Worm (Caenorhabditis elegans) whole organism, midembryonic: ENCODE results near the gene T05C3.2.
"Not testable (repeated sequence)": the region's sequence is repeated elsewhere in the genome, so short reads cannot be mapped to it uniquely, and the experiment has no call there.

Experiments
- T22C8.4 ChIP-seq: fragments of 200-800 bp; sonication (Bioruptor generic); IDR thresholded peaks from 2 replicates; pipeline ENCODE4 v1.3.6; 2022; ENCODE audit warnings: missing genetic modification characterization, missing compliant biosample characterization
- cog-1 ChIP-seq: sonication (generic microtip); optimal IDR thresholded peaks from 2 replicates; lab custom pipeline; 2016; ENCODE audit warnings: missing genetic modification characterization, missing compliant biosample characterization
- flt-1 ChIP-seq: fragments of 200-800 bp; sonication (Bioruptor generic); IDR thresholded peaks from 2 replicates; pipeline ENCODE4 v1.3.6; 2022; ENCODE audit warnings: missing genetic modification characterization, missing compliant biosample characterization
- klf-2 ChIP-seq: fragments of 200-800 bp; sonication (Bioruptor generic); conservative IDR thresholded peaks from 2 replicates; pipeline ENCODE4 v1.3.6; 2022; ENCODE audit warnings: missing genetic modification reagents, missing genetic modification characterization, missing compliant biosample characterization
- med-1 ChIP-seq: sonication (generic microtip); optimal IDR thresholded peaks from 2 replicates; lab custom pipeline; 2017; ENCODE audit warnings: missing genetic modification characterization, mild to moderate bottlenecking, missing compliant biosample characterization, antibody characterized with exemption, missing genetic modification reagents; ENCODE audit not compliant: insufficient read depth
- ref-1 ChIP-seq: fragments of 200-800 bp; sonication (Bioruptor generic); conservative IDR thresholded peaks from 2 replicates; pipeline ENCODE4 v1.3.6; 2022; ENCODE audit warnings: missing genetic modification reagents, missing genetic modification characterization, missing compliant biosample characterization
- tab-1 ChIP-seq: fragments of 200-800 bp; sonication (Bioruptor generic); IDR thresholded peaks from 2 replicates; pipeline ENCODE4 v1.3.6; 2022; ENCODE audit warnings: missing genetic modification characterization, missing compliant biosample characterization
- ztf-23 ChIP-seq: fragments of 200-800 bp; sonication (Bioruptor generic); IDR thresholded peaks from 2 replicates; pipeline ENCODE4 v1.3.6; 2022; ENCODE audit warnings: missing genetic modification reagents, missing genetic modification characterization, missing compliant biosample characterization
- ztf-29 ChIP-seq: fragments of 200-800 bp; sonication (Bioruptor generic); IDR thresholded peaks from 2 replicates; pipeline ENCODE4 v1.3.6; 2022; ENCODE audit warnings: missing genetic modification reagents, missing genetic modification characterization, missing compliant biosample characterization

T05C3.2 gene

ce11 chrV:5465335-5465734 lies 28.2 kb upstream of the T05C3.2 start, which contains the start of gene srg-68:
TSS of gene srg-68 (minus strand) at chrV:5465435.
- TF ChIP-seq ref-1, result no peak
- TF ChIP-seq ztf-23, result no peak
- no peak for TF ChIP-seq cog-1 (tag; lab: Kevin White, UChicago)
- no peak for TF ChIP-seq ztf-29

ce11 chrV:5468489-5468888 lies 25.1 kb upstream of the T05C3.2 start, which contains the start of gene ZC317.6:
TSS of gene ZC317.6 (minus strand) at chrV:5468589.
- not testable (repeated sequence) for TF ChIP-seq med-1 (GFP tag; lab: Kevin White, UChicago); ztf-23; ztf-29

ce11 chrV:5470930-5471329 lies 22.6 kb upstream of the T05C3.2 start, which contains the start of gene ZC317.7:
TSS of gene ZC317.7 (minus strand) at chrV:5471030.
- TF ChIP-seq flt-1 (GFP tag; lab: Robert Waterston, UW); klf-2 (GFP tag; lab: Robert Waterston, UW); ztf-29: not testable (repeated sequence)

- peak; percentile 76 for TF ChIP-seq T22C8.4
- TF ChIP-seq cog-1 (tag; lab: Kevin White, UChicago), result no peak
- no peak for TF ChIP-seq tab-1 (GFP tag; lab: Robert Waterston, UW)
Observed at ce11 chrV:5477719-5478118, 15.8 kb upstream of the T05C3.2 start.

- TF ChIP-seq ztf-29 (no peak), klf-2 (GFP tag; lab: Robert Waterston, UW) (no peak), ztf-23 (no peak), flt-1 (GFP tag; lab: Robert Waterston, UW) (no peak), tab-1 (GFP tag; lab: Robert Waterston, UW) (no peak), T22C8.4 (no peak), ref-1 (no peak), cog-1 (tag; lab: Kevin White, UChicago) (no peak), med-1 (GFP tag; lab: Kevin White, UChicago) (no peak)
Observed at ce11 chrV:5482315-5482714, 11.2 kb upstream of the T05C3.2 start, which contains the start of gene srg-66. TSS of gene srg-66 (minus strand) at chrV:5482415.

ce11 chrV:5484866-5485265 lies 8.7 kb upstream of the T05C3.2 start, which contains the start of gene srg-65:
TSS of gene srg-65 (minus strand) at chrV:5484966.
- no peak for TF ChIP-seq ztf-23
- TF ChIP-seq cog-1 (tag; lab: Kevin White, UChicago), result no peak
- TF ChIP-seq ztf-29, result no peak
- TF ChIP-seq klf-2 (GFP tag; lab: Robert Waterston, UW), result no peak
- no peak for TF ChIP-seq flt-1 (GFP tag; lab: Robert Waterston, UW)
- TF ChIP-seq tab-1 (GFP tag; lab: Robert Waterston, UW), result no peak
- TF ChIP-seq T22C8.4, result no peak
- TF ChIP-seq med-1 (GFP tag; lab: Kevin White, UChicago), result no peak
- TF ChIP-seq ref-1, result no peak

ce11 chrV:5487180-5487579 lies 6.4 kb upstream of the T05C3.2 start:
- TF ChIP-seq ref-1, result no peak
- TF ChIP-seq flt-1 (GFP tag; lab: Robert Waterston, UW), result no peak
- TF ChIP-seq ztf-23, result no peak
- TF ChIP-seq ztf-29, result no peak
- TF ChIP-seq cog-1 (tag; lab: Kevin White, UChicago), result no peak
- TF ChIP-seq tab-1 (GFP tag; lab: Robert Waterston, UW), result no peak
- no peak for TF ChIP-seq med-1 (GFP tag; lab: Kevin White, UChicago)
- TF ChIP-seq klf-2 (GFP tag; lab: Robert Waterston, UW), result no peak
- TF ChIP-seq T22C8.4, result no peak

ce11 chrV:5488766-5489165 lies 4.8 kb upstream of the T05C3.2 start, which contains the start of gene grl-18:
TSS of gene grl-18 (minus strand) at chrV:5488866.
- TF ChIP-seq tab-1 (GFP tag; lab: Robert Waterston, UW) (no peak), cog-1 (tag; lab: Kevin White, UChicago) (no peak), ztf-29 (no peak), flt-1 (GFP tag; lab: Robert Waterston, UW) (no peak), klf-2 (GFP tag; lab: Robert Waterston, UW) (no peak)

ce11 chrV:5490205-5490604 lies 3.3 kb upstream of the T05C3.2 start, which contains the start of gene T05C3.6:
TSS of gene T05C3.6 (plus strand) at chrV:5490445.
- TF ChIP-seq T22C8.4 (no peak), ztf-29 (no peak), ref-1 (no peak), med-1 (GFP tag; lab: Kevin White, UChicago) (no peak), ztf-23 (no peak), flt-1 (GFP tag; lab: Robert Waterston, UW) (no peak), klf-2 (GFP tag; lab: Robert Waterston, UW) (no peak), tab-1 (GFP tag; lab: Robert Waterston, UW) (no peak), cog-1 (tag; lab: Kevin White, UChicago) (no peak)

- no peak for TF ChIP-seq T22C8.4
- no peak for TF ChIP-seq ref-1
- no peak for TF ChIP-seq flt-1 (GFP tag; lab: Robert Waterston, UW)
- no peak for TF ChIP-seq tab-1 (GFP tag; lab: Robert Waterston, UW)
- no peak for TF ChIP-seq ztf-23
- no peak for TF ChIP-seq med-1 (GFP tag; lab: Kevin White, UChicago)
- TF ChIP-seq ztf-29, result no peak
- TF ChIP-seq cog-1 (tag; lab: Kevin White, UChicago), result no peak
- no peak for TF ChIP-seq klf-2 (GFP tag; lab: Robert Waterston, UW)
Observed at ce11 chrV:5499475-5499874, 5.9 kb downstream of the T05C3.2 start.

- TF ChIP-seq ztf-29 (no peak), med-1 (GFP tag; lab: Kevin White, UChicago) (no peak), flt-1 (GFP tag; lab: Robert Waterston, UW) (no peak), cog-1 (tag; lab: Kevin White, UChicago) (no peak), ref-1 (no peak), ztf-23 (no peak), klf-2 (GFP tag; lab: Robert Waterston, UW) (no peak), T22C8.4 (no peak), tab-1 (GFP tag; lab: Robert Waterston, UW) (no peak)
Observed at ce11 chrV:5502701-5503100, 9.2 kb downstream of the T05C3.2 start.
